Worm (Caenorhabditis elegans): ENCODE data around the gene Y43B11AR.3.

- TF ChIP-seq ama-1 (optimal IDR thresholded peaks at IDR 0.05) = peak; percentile 11
- no peak for TF ChIP-seq aly-2 (tag; optimal IDR thresholded peaks at IDR 0.05)
- no peak for TF ChIP-seq hlh-11 (tag; optimal IDR thresholded peaks at IDR 0.05)
- TF ChIP-seq T20F7.1 (GFP tag; optimal IDR thresholded peaks at IDR 0.05) = no peak
- TF ChIP-seq aha-1 (tag) = no peak
Observed at ce11 chrIV:7133140-7133539, 49.6 kb upstream of the Y43B11AR.3 start, which contains the start of gene cyn-12.

All from whole organism, L4 larva.